Worm (Caenorhabditis elegans) whole organism, late embryonic: ENCODE measurements around the gene idpp-5.

Experiments used
- T23F11.4 ChIP-seq: fragments of 200-800 bp; sonication (Bioruptor generic); optimal IDR thresholded peaks from 2 replicates; lab custom pipeline; 2018; ENCODE audit warnings: mild to moderate bottlenecking, missing genetic modification characterization, missing compliant biosample characterization
- ahr-1 ChIP-seq: sonication (generic microtip); optimal IDR thresholded peaks from 2 replicates; lab custom pipeline; 2016; ENCODE audit warnings: missing genetic modification characterization, missing compliant biosample characterization
- ceh-18 ChIP-seq: sonication (generic microtip); optimal IDR thresholded peaks from 2 replicates; lab custom pipeline; 2016; ENCODE audit warnings: missing genetic modification characterization, missing compliant biosample characterization
- ceh-24 ChIP-seq: sonication (generic microtip); optimal IDR thresholded peaks from 2 replicates; lab custom pipeline; 2016; ENCODE audit warnings: mild to moderate bottlenecking, missing genetic modification characterization, missing compliant biosample characterization
- ceh-48 ChIP-seq: sonication (generic microtip); optimal IDR thresholded peaks from 2 replicates; lab custom pipeline; 2016; ENCODE audit warnings: missing genetic modification characterization, inconsistent platforms, missing compliant biosample characterization
- fkh-10 ChIP-seq: fragments of 150-350 bp; optimal IDR thresholded peaks from 2 replicates; lab custom pipeline; 2014; ENCODE audit warnings: missing biosample characterization, missing genetic modification reagents, missing genetic modification characterization
- hlh-13 ChIP-seq: fragments of 200-800 bp; sonication (Bioruptor generic); optimal IDR thresholded peaks from 2 replicates; lab custom pipeline; 2018; ENCODE audit warnings: mild to moderate bottlenecking, missing genetic modification characterization, missing compliant biosample characterization
- hlh-30 ChIP-seq: sonication (generic microtip); optimal IDR thresholded peaks from 2 replicates; lab custom pipeline; 2017; ENCODE audit warnings: antibody characterized with exemption, missing genetic modification characterization, missing compliant biosample characterization; ENCODE audit not compliant: insufficient read depth
- lim-6 ChIP-seq: sonication (generic microtip); optimal IDR thresholded peaks from 2 replicates; lab custom pipeline; 2016; ENCODE audit warnings: missing genetic modification characterization, missing compliant biosample characterization
- nhr-11 ChIP-seq: fragments of 150-350 bp; optimal IDR thresholded peaks from 2 replicates; lab custom pipeline; 2014; ENCODE audit warnings: missing biosample characterization, missing genetic modification characterization
- pag-3 ChIP-seq: sonication (generic microtip); optimal IDR thresholded peaks from 2 replicates; lab custom pipeline; 2016; ENCODE audit warnings: missing compliant biosample characterization, missing genetic modification characterization, borderline replicate concordance
- pha-4 ChIP-seq: fragments of 150-350 bp; optimal IDR thresholded peaks from 2 replicates; lab custom pipeline; 2018; ENCODE audit warnings: missing biosample characterization, missing genetic modification reagents, missing genetic modification characterization
- pqm-1 ChIP-seq: sonication (generic microtip); optimal IDR thresholded peaks from 2 replicates; lab custom pipeline; 2016; ENCODE audit warnings: missing genetic modification characterization, missing compliant biosample characterization

DNA sequence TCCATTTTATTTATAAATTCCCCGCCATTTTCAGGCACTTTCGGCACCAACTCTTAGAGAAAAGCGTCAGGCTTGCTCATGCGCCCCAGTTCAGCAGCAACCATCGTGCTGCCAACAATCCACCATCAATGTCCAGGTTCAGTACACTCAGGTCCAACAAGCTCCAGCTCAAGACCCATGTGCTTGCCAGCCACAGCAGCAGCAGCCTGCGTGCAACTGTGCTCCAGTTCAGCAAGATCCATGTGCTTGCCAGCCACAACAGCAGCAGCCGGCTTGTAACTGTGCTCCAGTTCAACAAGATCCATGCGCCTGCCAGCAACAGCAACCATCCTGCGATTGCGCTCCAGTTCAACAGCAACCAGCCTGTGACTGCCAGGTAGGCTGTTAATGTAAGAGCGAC is 5.7 kb upstream of the idpp-5 start:
- TF ChIP-seq hlh-30 (tag; lab: Kevin White, UChicago) (no peak), nhr-11 (tag; lab: Kevin White, UChicago) (no peak), pha-4 (tag; lab: Kevin White, UChicago) (no peak), T23F11.4 (GFP tag; lab: Kevin White, UChicago) (no peak), lim-6 (no peak), ceh-18 (tag; lab: Kevin White, UChicago) (no peak), pag-3 (no peak), fkh-10 (GFP tag; lab: Kevin White, UChicago) (no peak), ahr-1 (tag; lab: Kevin White, UChicago) (no peak), ceh-24 (tag; lab: Kevin White, UChicago) (no peak), ceh-48 (tag; lab: Kevin White, UChicago) (no peak), pqm-1 (tag; lab: Kevin White, UChicago) (no peak), hlh-13 (GFP tag; lab: Kevin White, UChicago) (no peak)
